Worm (Caenorhabditis elegans) whole organism, L4 larva: ENCODE results near the gene srsx-31.

Experiments used
- D1046.2 ChIP-seq: fragments of 200-800 bp; sonication (Bioruptor generic); IDR thresholded peaks from 2 replicates; pipeline ENCODE4 v1.3.6; 2022; ENCODE audit warnings: missing genetic modification characterization, missing compliant biosample characterization
- F10B5.3 ChIP-seq: sonication (generic microtip); optimal IDR thresholded peaks from 2 replicates; lab custom pipeline; 2016; ENCODE audit warnings: mild to moderate bottlenecking, missing genetic modification characterization, missing compliant biosample characterization
- T26A8.4 ChIP-seq: fragments of 200-800 bp; sonication (Bioruptor generic); IDR thresholded peaks from 2 replicates; pipeline ENCODE4 v1.3.6; 2022; ENCODE audit warnings: missing genetic modification characterization, missing compliant biosample characterization
- Y105C5A.15 ChIP-seq: fragments of 200-800 bp; sonication (Bioruptor generic); IDR thresholded peaks from 2 replicates; pipeline ENCODE4 v1.3.6; 2022; ENCODE audit warnings: missing genetic modification characterization, missing compliant biosample characterization
- Y48G9A.11 ChIP-seq: fragments of 200-800 bp; sonication (Bioruptor generic); IDR thresholded peaks from 2 replicates; pipeline ENCODE4 v1.3.6; 2022; ENCODE audit warnings: missing genetic modification reagents, missing genetic modification characterization, missing compliant biosample characterization
- aha-1 ChIP-seq: fragments of 150-350 bp; peaks from one replicate; lab custom pipeline; 2014; ENCODE audit warnings: missing biosample characterization, missing genetic modification characterization
- aly-2 ChIP-seq: sonication (generic microtip); optimal IDR thresholded peaks from 2 replicates; lab custom pipeline; 2018; ENCODE audit warnings: missing biosample characterization, missing genetic modification characterization
- ama-1 ChIP-seq: fragments of 150-350 bp; optimal IDR thresholded peaks from 2 replicates; lab custom pipeline; 2014; ENCODE audit warnings: inconsistent platforms, mixed read lengths
- arid-1 ChIP-seq: fragments of 200-800 bp; sonication (Bioruptor generic); conservative IDR thresholded peaks from 2 replicates; pipeline ENCODE4 v1.3.6; 2022; ENCODE audit warnings: missing genetic modification reagents, missing genetic modification characterization, missing compliant biosample characterization
- ceh-32 ChIP-seq: sonication (generic microtip); optimal IDR thresholded peaks from 2 replicates; lab custom pipeline; 2016; ENCODE audit warnings: mild to moderate bottlenecking, missing genetic modification characterization, missing compliant biosample characterization; ENCODE audit not compliant: poor library complexity
- ceh-62 ChIP-seq: sonication (generic microtip); optimal IDR thresholded peaks from 2 replicates; lab custom pipeline; 2017; ENCODE audit warnings: missing biosample characterization, missing genetic modification characterization
- ces-1 ChIP-seq: fragments of 150-350 bp; sonication (generic microtip); optimal IDR thresholded peaks from 4 replicates; lab custom pipeline; 2014; ENCODE audit warnings: missing biosample characterization, missing genetic modification reagents, missing genetic modification characterization
- cey-2 ChIP-seq: sonication (generic microtip); optimal IDR thresholded peaks from 3 replicates; lab custom pipeline; 2017; ENCODE audit warnings: missing genetic modification characterization, mild to moderate bottlenecking, missing compliant biosample characterization, antibody characterized with exemption, borderline replicate concordance; ENCODE audit not compliant: insufficient read depth
- ctbp-1 ChIP-seq: fragments of 200-800 bp; sonication (Bioruptor generic); IDR thresholded peaks from 2 replicates; pipeline ENCODE4 v1.3.6; 2022; ENCODE audit warnings: missing genetic modification reagents, missing genetic modification characterization, missing compliant biosample characterization
- daf-16 ChIP-seq, 3 experiments: sonication (generic microtip); optimal IDR thresholded peaks; 2 replicates each; lab custom pipeline; 2016 to 2017; ENCODE audit warnings: missing genetic modification characterization in 3 of 3, missing genetic modification reagents in 3 of 3, mild to moderate bottlenecking in 2 of 3, missing compliant biosample characterization in 2 of 3, missing biosample characterization in 1 of 3, moderate library complexity in 1 of 3
- daf-19 ChIP-seq: fragments of 200-800 bp; sonication (Bioruptor generic); conservative IDR thresholded peaks from 2 replicates; pipeline ENCODE4 v1.3.6; 2022; ENCODE audit warnings: missing genetic modification characterization, missing compliant biosample characterization
- daf-8 ChIP-seq: fragments of 200-800 bp; sonication (Bioruptor generic); IDR thresholded peaks from 2 replicates; pipeline ENCODE4 v1.3.6; 2022; ENCODE audit warnings: missing genetic modification characterization, missing compliant biosample characterization
- dmd-8 ChIP-seq: fragments of 200-800 bp; sonication (Bioruptor generic); IDR thresholded peaks from 2 replicates; pipeline ENCODE4 v1.3.6; 2022; ENCODE audit warnings: missing genetic modification characterization, missing compliant biosample characterization
- dmd-9 ChIP-seq: fragments of 200-800 bp; sonication (Bioruptor generic); IDR thresholded peaks from 2 replicates; pipeline ENCODE4 v1.3.6; 2022; ENCODE audit warnings: missing genetic modification reagents, missing genetic modification characterization, missing compliant biosample characterization
- dpl-1 ChIP-seq: fragments of 150-350 bp; optimal IDR thresholded peaks from 2 replicates; lab custom pipeline; 2014; ENCODE audit warnings: missing biosample characterization, missing genetic modification reagents, missing genetic modification characterization
- duxl-1 ChIP-seq: sonication (generic microtip); optimal IDR thresholded peaks from 2 replicates; lab custom pipeline; 2016; ENCODE audit warnings: mild to moderate bottlenecking, missing genetic modification characterization, moderate library complexity, missing compliant biosample characterization; ENCODE audit not compliant: poor library complexity
- fos-1 ChIP-seq: fragments of 150-350 bp; optimal IDR thresholded peaks from 2 replicates; lab custom pipeline; 2014; ENCODE audit warnings: missing biosample characterization, missing genetic modification characterization
- hif-1 ChIP-seq, 2 experiments: sonication (generic microtip); optimal IDR thresholded peaks; 2 replicates each; lab custom pipeline; 2016 to 2017; ENCODE audit warnings: missing compliant biosample characterization in 2 of 2, missing genetic modification characterization in 2 of 2, missing genetic modification reagents in 2 of 2, missing genotype in 2 of 2, mild to moderate bottlenecking in 1 of 2
- lim-7 ChIP-seq: fragments of 200-800 bp; sonication (Bioruptor generic); IDR thresholded peaks from 2 replicates; pipeline ENCODE4 v1.3.6; 2022; ENCODE audit warnings: missing genetic modification characterization, missing compliant biosample characterization
- lin-29 ChIP-seq: fragments of 200-800 bp; sonication (Bioruptor generic); IDR thresholded peaks from 2 replicates; pipeline ENCODE4 v1.3.6; 2022; ENCODE audit warnings: missing genetic modification reagents, missing genetic modification characterization, missing compliant biosample characterization
- lin-38 ChIP-seq: fragments of 200-800 bp; sonication (Bioruptor generic); IDR thresholded peaks from 2 replicates; pipeline ENCODE4 v1.3.6; 2022; ENCODE audit warnings: missing genetic modification reagents, missing genetic modification characterization, missing compliant biosample characterization
- lir-3 ChIP-seq: sonication (generic microtip); optimal IDR thresholded peaks from 2 replicates; lab custom pipeline; 2016; ENCODE audit warnings: mild to moderate bottlenecking, missing genetic modification characterization, missing compliant biosample characterization
- madf-5 ChIP-seq, 2 experiments: fragments of 200-800 bp; sonication (Bioruptor generic); IDR thresholded peaks; 2 replicates each; pipeline ENCODE4 v1.3.6; 2022; ENCODE audit warnings: missing compliant biosample characterization in 2 of 2, missing genetic modification characterization in 2 of 2
- mdl-1 ChIP-seq, 2 experiments: fragments of 150-350 bp in 1 of 2; sonication (generic microtip) in 1 of 2; optimal IDR thresholded peaks; 2 replicates each; lab custom pipeline; 2014 to 2017; ENCODE audit warnings: missing biosample characterization in 2 of 2, missing genetic modification characterization in 2 of 2
- mdt-29 ChIP-seq: fragments of 200-800 bp; sonication (Bioruptor generic); IDR thresholded peaks from 2 replicates; pipeline ENCODE4 v1.3.6; 2022; ENCODE audit warnings: missing genetic modification reagents, missing genetic modification characterization, missing compliant biosample characterization
- mep-1 ChIP-seq: fragments of 150-350 bp; sonication (generic microtip); optimal IDR thresholded peaks from 3 replicates; lab custom pipeline; 2014; ENCODE audit warnings: missing biosample characterization, missing genetic modification characterization
- mes-2 ChIP-seq: sonication (generic microtip); optimal IDR thresholded peaks from 2 replicates; lab custom pipeline; 2016; ENCODE audit warnings: missing genotype, mild to moderate bottlenecking, missing genetic modification characterization, missing compliant biosample characterization; ENCODE audit not compliant: poor library complexity, severe bottlenecking
- nhr-11 ChIP-seq: fragments of 150-350 bp; optimal IDR thresholded peaks from 2 replicates; lab custom pipeline; 2014; ENCODE audit warnings: missing biosample characterization, missing genetic modification characterization
- nhr-41 ChIP-seq: fragments of 200-800 bp; sonication (Bioruptor generic); IDR thresholded peaks from 2 replicates; pipeline ENCODE4 v1.3.6; 2022; ENCODE audit warnings: missing genetic modification reagents, missing genetic modification characterization, missing compliant biosample characterization
- nhr-48 ChIP-seq: sonication (generic microtip); optimal IDR thresholded peaks from 2 replicates; lab custom pipeline; 2016; ENCODE audit warnings: mild to moderate bottlenecking, missing genetic modification characterization, missing compliant biosample characterization
- nhr-76 ChIP-seq: fragments of 150-350 bp; optimal IDR thresholded peaks from 2 replicates; lab custom pipeline; 2014; ENCODE audit warnings: missing biosample characterization, missing genetic modification characterization
- pha-4 ChIP-seq, 2 experiments: fragments of 150-350 bp in 1 of 2; fragments of 200-800 bp in 1 of 2; sonication (Bioruptor generic) in 1 of 2; IDR thresholded peaks in 1 of 2; optimal IDR thresholded peaks in 1 of 2; 2 replicates each; pipeline versions ENCODE4 v1.3.6 to Lab custom; 2014 to 2022; ENCODE audit warnings: missing genetic modification characterization in 2 of 2, missing genetic modification reagents in 2 of 2, missing biosample characterization in 1 of 2, missing compliant biosample characterization in 1 of 2
- php-3 ChIP-seq: fragments of 200-800 bp; sonication (Bioruptor generic); IDR thresholded peaks from 2 replicates; pipeline ENCODE4 v1.3.6; 2022; ENCODE audit warnings: missing genetic modification reagents, missing genetic modification characterization, missing compliant biosample characterization
- rbr-2 ChIP-seq: sonication (generic microtip); optimal IDR thresholded peaks from 2 replicates; lab custom pipeline; 2016; ENCODE audit warnings: missing genotype, missing genetic modification characterization, missing compliant biosample characterization
- set-16 ChIP-seq: fragments of 200-800 bp; sonication (Bioruptor generic); IDR thresholded peaks from 2 replicates; pipeline ENCODE4 v1.3.6; 2022; ENCODE audit warnings: missing genetic modification reagents, missing genetic modification characterization, missing compliant biosample characterization
- skn-1 ChIP-seq: fragments of 150-350 bp; optimal IDR thresholded peaks from 2 replicates; lab custom pipeline; 2014; ENCODE audit warnings: missing biosample characterization, missing genetic modification characterization
- snpc-1.2 ChIP-seq: fragments of 200-800 bp; sonication (Bioruptor generic); IDR thresholded peaks from 2 replicates; pipeline ENCODE4 v1.3.6; 2022; ENCODE audit warnings: missing genetic modification reagents, missing genetic modification characterization, missing compliant biosample characterization
- tra-1 ChIP-seq: fragments of 200-800 bp; sonication (Bioruptor generic); IDR thresholded peaks from 2 replicates; pipeline ENCODE4 v1.3.6; 2022; ENCODE audit warnings: missing genetic modification reagents, missing genetic modification characterization, missing compliant biosample characterization
- unc-130 ChIP-seq: sonication (generic microtip); optimal IDR thresholded peaks from 2 replicates; lab custom pipeline; 2016; ENCODE audit warnings: missing genetic modification reagents, missing genetic modification characterization, missing compliant biosample characterization
- vab-7 ChIP-seq: fragments of 200-800 bp; sonication (Bioruptor generic); IDR thresholded peaks from 2 replicates; pipeline ENCODE4 v1.3.6; 2022; ENCODE audit warnings: missing genetic modification reagents, missing genetic modification characterization, missing compliant biosample characterization
- zag-1 ChIP-seq: fragments of 150-350 bp; optimal IDR thresholded peaks from 2 replicates; lab custom pipeline; 2014; ENCODE audit warnings: missing biosample characterization, missing genetic modification characterization
- zfp-2 ChIP-seq: sonication (generic microtip); optimal IDR thresholded peaks from 2 replicates; lab custom pipeline; 2016; ENCODE audit warnings: mild to moderate bottlenecking, missing genetic modification characterization, missing compliant biosample characterization
- zip-2 ChIP-seq: fragments of 150-350 bp; optimal IDR thresholded peaks from 2 replicates; lab custom pipeline; 2014; ENCODE audit warnings: missing biosample characterization, missing genetic modification characterization

Gene srsx-31

DNA sequence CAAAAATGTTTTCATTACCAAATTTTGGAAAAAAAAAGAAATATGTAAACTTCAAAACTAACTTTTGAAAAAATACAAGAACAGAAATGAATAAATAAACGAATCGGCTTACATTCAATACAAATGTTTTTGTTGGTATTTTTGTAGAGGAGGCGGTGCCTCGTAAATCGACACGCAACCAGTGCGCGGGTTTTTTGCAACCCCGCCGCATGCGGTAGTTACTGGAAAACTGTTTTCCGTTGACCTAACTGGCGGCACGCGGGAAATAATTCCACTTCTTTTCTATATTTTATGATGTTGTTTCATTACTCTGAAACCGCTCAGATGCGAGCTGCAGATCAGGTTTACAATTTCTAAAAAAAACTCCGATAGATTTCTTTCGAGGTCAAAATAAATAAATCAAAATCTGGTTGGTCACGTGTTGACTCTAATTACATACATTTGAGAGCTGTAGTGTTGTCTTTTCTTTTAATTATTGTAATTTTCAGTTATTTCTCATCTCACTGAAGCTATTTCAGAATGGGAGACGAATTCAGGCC, 15.6 kb downstream of the srsx-31 start, which contains the start of the genes dvc-1 and ima-1 (continued):
- TF ChIP-seq mdl-1 (tag; optimal IDR thresholded peaks at IDR 0.05; lab: Kevin White, UChicago) (no peak), duxl-1 (tag; lab: Kevin White, UChicago) (no peak)

DNA sequence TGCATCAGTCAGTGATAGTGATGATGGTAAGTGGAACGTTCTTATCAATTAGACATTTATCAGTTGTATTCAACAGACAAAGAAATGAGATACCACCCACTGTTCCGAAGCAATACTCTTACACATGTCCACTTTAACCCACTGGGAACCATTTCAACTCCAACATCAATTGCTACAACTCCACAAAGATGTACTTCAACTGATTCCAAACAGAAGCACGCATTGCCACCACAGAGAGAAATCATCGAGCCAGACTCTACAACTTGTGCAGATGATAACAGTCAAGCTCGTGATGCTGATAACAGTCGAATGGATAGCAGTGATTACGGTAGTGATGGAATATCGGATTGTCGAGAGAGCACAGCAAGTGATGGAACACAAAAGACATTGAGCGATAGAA, 19.0 kb downstream of the srsx-31 start:
- TF ChIP-seq mdt-29 = no peak
- TF ChIP-seq daf-19 = no peak
- no peak for TF ChIP-seq ctbp-1 (GFP tag; lab: Robert Waterston, UW)
- TF ChIP-seq fos-1 (tag; lab: Kevin White, UChicago) = no peak
- TF ChIP-seq dpl-1 (GFP tag; lab: Kevin White, UChicago) = no peak
- TF ChIP-seq Y48G9A.11 = no peak
- TF ChIP-seq duxl-1 (tag; lab: Kevin White, UChicago) = no peak
- no peak for TF ChIP-seq ceh-32 (tag; lab: Kevin White, UChicago)
- no peak for TF ChIP-seq Y105C5A.15 (GFP tag; lab: Robert Waterston, UW)
- TF ChIP-seq nhr-76 (tag; lab: Kevin White, UChicago) = no peak
- TF ChIP-seq skn-1 (tag; lab: Kevin White, UChicago) = no peak
- TF ChIP-seq zip-2 (tag; lab: Kevin White, UChicago) = no peak
- TF ChIP-seq nhr-41 = no peak; the same call in 1 of the 2 replicates
- TF ChIP-seq ces-1 (GFP tag; lab: Kevin White, UChicago) = no peak
- TF ChIP-seq nhr-11 (tag; lab: Kevin White, UChicago) = no peak
- TF ChIP-seq lim-7 (GFP tag; lab: Robert Waterston, UW) = no peak
- no peak for TF ChIP-seq ama-1 (lab: Kevin White, UChicago)
- TF ChIP-seq zag-1 (tag; lab: Kevin White, UChicago) = no peak
- TF ChIP-seq php-3 (GFP tag; lab: Robert Waterston, UW) = peak; percentile 60; the same call in 1 of the 2 replicates
- TF ChIP-seq tra-1 (GFP tag; lab: Robert Waterston, UW) = no peak
- no peak for TF ChIP-seq lin-38
- no peak for TF ChIP-seq cey-2 (tag; lab: Kevin White, UChicago)
- no peak for TF ChIP-seq T26A8.4 (GFP tag; lab: Robert Waterston, UW)
- TF ChIP-seq F10B5.3 (tag; lab: Kevin White, UChicago) = no peak
- peak; percentile 5 for TF ChIP-seq aha-1 (tag; lab: Kevin White, UChicago)
- TF ChIP-seq daf-8 (GFP tag; lab: Robert Waterston, UW) = no peak
- no peak for TF ChIP-seq madf-5 (GFP tag; IDR thresholded peaks at IDR 0.05; lab: Robert Waterston, UW)
- no peak for TF ChIP-seq ceh-62
- no peak for TF ChIP-seq arid-1
- TF ChIP-seq aly-2 (tag; lab: Kevin White, UChicago) = no peak
- TF ChIP-seq hif-1 (tag; optimal IDR thresholded peaks at IDR 0.05; lab: Kevin White, UChicago) = no peak
- no peak for TF ChIP-seq daf-16 (GFP tag; optimal IDR thresholded peaks at IDR 0.05; lab: Kevin White, UChicago)
- TF ChIP-seq daf-16 (tag; optimal IDR thresholded peaks at IDR 0.05; lab: Kevin White, UChicago) = peak; percentile 33
- no peak for TF ChIP-seq mdl-1 (tag; optimal IDR thresholded peaks at IDR 0.05; lab: Kevin White, UChicago)
- no peak for TF ChIP-seq lir-3 (tag; lab: Kevin White, UChicago)
- no peak for TF ChIP-seq pha-4 (GFP tag; IDR thresholded peaks at IDR 0.05; lab: Robert Waterston, UW)
- no peak for TF ChIP-seq pha-4 (tag; optimal IDR thresholded peaks at IDR 0.05; lab: Kevin White, UChicago)
- no peak for TF ChIP-seq zfp-2 (tag; lab: Kevin White, UChicago)
- no peak for TF ChIP-seq snpc-1.2
- no peak for TF ChIP-seq unc-130
- TF ChIP-seq vab-7 (GFP tag; lab: Robert Waterston, UW) = no peak
- TF ChIP-seq rbr-2 (tag; lab: Kevin White, UChicago) = no peak
- TF ChIP-seq D1046.2 (GFP tag; lab: Robert Waterston, UW) = no peak
- TF ChIP-seq dmd-8 (GFP tag; lab: Robert Waterston, UW) = no peak
- no peak for TF ChIP-seq mes-2 (tag; lab: Kevin White, UChicago)
- no peak for TF ChIP-seq dmd-9 (GFP tag; lab: Robert Waterston, UW)
- no peak for TF ChIP-seq set-16 (GFP tag; lab: Robert Waterston, UW)
- no peak for TF ChIP-seq lin-29 (GFP tag; lab: Robert Waterston, UW)
- no peak for TF ChIP-seq mep-1
- peak; percentile 19 for TF ChIP-seq nhr-48 (tag; lab: Kevin White, UChicago)
